Fruit fly (Drosophila melanogaster) whole organism, adult: ENCODE measurements around the gene Nup58.

ENCODE experiments used
- CG7101 ChIP-seq: fragments of 200-800 bp; sonication (Bioruptor generic); optimal IDR thresholded peaks from 2 replicates; lab custom pipeline; 2018; ENCODE audit warnings: missing biosample characterization, mild to moderate bottlenecking, missing genetic modification characterization, moderate library complexity
- Clk ChIP-seq: fragments of 200-800 bp; sonication (Bioruptor generic); optimal IDR thresholded peaks from 2 replicates; lab custom pipeline; 2017; ENCODE audit warnings: missing biosample characterization, missing genetic modification characterization
- Crg-1 ChIP-seq: fragments of 200-800 bp; sonication (Bioruptor generic); optimal IDR thresholded peaks from 2 replicates; lab custom pipeline; 2016; ENCODE audit warnings: missing biosample characterization, missing genetic modification characterization
- Hr96 ChIP-seq: fragments of 200-800 bp; sonication (Bioruptor generic); optimal IDR thresholded peaks from 2 replicates; lab custom pipeline; 2016; ENCODE audit warnings: missing biosample characterization, missing genetic modification characterization
- bab1 ChIP-seq: fragments of 200-800 bp; sonication (Bioruptor generic); optimal IDR thresholded peaks from 3 replicates; lab custom pipeline; 2019; ENCODE audit warnings: missing biosample characterization, mild to moderate bottlenecking, missing genetic modification characterization, moderate library complexity
- kay ChIP-seq: fragments of 200-800 bp; sonication (Bioruptor generic); peaks from one replicate; lab custom pipeline; 2016; ENCODE audit warnings: missing biosample characterization, missing genetic modification characterization, borderline replicate concordance
- pad ChIP-seq: fragments of 200-800 bp; sonication (Bioruptor generic); optimal IDR thresholded peaks from 3 replicates; lab custom pipeline; 2017; ENCODE audit warnings: missing biosample characterization, missing genetic modification characterization, mild to moderate bottlenecking, moderate library complexity, missing genetic modification reagents
- tj ChIP-seq: fragments of 200-800 bp; sonication (Bioruptor generic); optimal IDR thresholded peaks from 3 replicates; lab custom pipeline; 2017; ENCODE audit warnings: missing biosample characterization, mild to moderate bottlenecking, missing genetic modification characterization, moderate library complexity

dm6 chr3R:19623606-19624005 is 21.2 kb upstream of the Nup58 start:
- TF ChIP-seq CG7101 (peak; percentile 33), kay (GFP tag; lab: Kevin White, UChicago) (no peak), Hr96 (peak; percentile 41), pad (GFP tag; lab: Kevin White, UChicago) (peak; percentile 65), tj (GFP tag; lab: Kevin White, UChicago) (peak; percentile 37), bab1 (GFP tag; lab: Kevin White, UChicago) (peak; percentile 52), Crg-1 (GFP tag; lab: Kevin White, UChicago) (no peak), Clk (GFP tag; lab: Kevin White, UChicago) (no peak)
